Fruit fly (Drosophila melanogaster): Measurements from ENCODE around the gene Nufip.

- TF ChIP-seq fd96Ca (GFP tag; IDR thresholded peaks at IDR 0.05) (peak; percentile 71; the same call in 2 of the 3 replicates), EcR (GFP tag; optimal IDR thresholded peaks at IDR 0.05) (peak; percentile 87), CG8159 (tag; optimal IDR thresholded peaks at IDR 0.05) (peak; percentile 46), Pif1B (GFP tag; optimal IDR thresholded peaks at IDR 0.05) (peak; percentile 22), CG13204 (GFP tag; optimal IDR thresholded peaks at IDR 0.05) (peak; percentile 71), CG10348 (GFP tag; IDR thresholded peaks at IDR 0.05) (0 out of 2 replicates have a peak, but pooled peaks have one; percentile 27), CG32121 (GFP tag; IDR thresholded peaks at IDR 0.05) (peak; percentile 74), D1 (tag; optimal IDR thresholded peaks at IDR 0.05) (peak; percentile 62), gl (tag; optimal IDR thresholded peaks at IDR 0.05) (peak; percentile 58), Ets98B (GFP tag; IDR thresholded peaks at IDR 0.05) (peak; percentile 63), CG34367 (tag; optimal IDR thresholded peaks at IDR 0.05) (no peak), Pif1A (GFP tag; optimal IDR thresholded peaks at IDR 0.05) (no peak)
Measured at dm6 chr3L:18758894-18759569, 10.9 kb upstream of the Nufip start.
